Worm (Caenorhabditis elegans): ENCODE data around the gene grl-13.

DNA sequence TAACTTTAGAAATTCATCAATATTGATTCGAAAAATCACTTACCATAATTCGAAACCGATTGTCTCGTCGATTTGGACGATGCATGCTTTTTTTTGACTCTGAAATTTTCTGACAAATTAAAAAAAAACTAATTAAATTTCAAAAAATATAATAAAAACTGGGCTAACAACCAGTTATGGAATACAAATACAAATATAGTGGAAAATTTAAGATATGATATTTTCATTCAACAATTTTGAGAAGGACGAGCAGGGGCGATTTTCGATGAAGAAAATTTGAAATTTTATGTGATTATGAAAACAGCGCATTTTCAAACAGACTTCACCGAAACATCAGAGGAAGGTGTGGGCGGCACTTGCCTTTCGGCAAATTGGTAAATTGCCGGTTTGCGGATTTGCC lies 17.9 kb upstream of the grl-13 start, which contains the start of gene F13A2.1:
- TF ChIP-seq pha-4 (tag; optimal IDR thresholded peaks at IDR 0.05) (no peak), nhr-76 (tag; optimal IDR thresholded peaks at IDR 0.05) (no peak)

All from whole organism, mixed stage, embryonic.